Fruit fly (Drosophila melanogaster) whole organism, embryonic: ENCODE data around the gene CG13721.

Experiments used
- B-H1 ChIP-seq: fragments of 200-800 bp; sonication (Bioruptor generic); IDR thresholded peaks from 3 replicates; pipeline ENCODE4 v1.3.6; 2022; ENCODE audit warnings: missing biosample characterization, missing genetic modification characterization
- CG10462 ChIP-seq: fragments of 200-800 bp; sonication (Bioruptor generic); optimal IDR thresholded peaks from 2 replicates; lab custom pipeline; 2016; ENCODE audit warnings: missing biosample characterization, missing genetic modification characterization
- CG11247 ChIP-seq: fragments of 200-800 bp; sonication (Bioruptor generic); IDR thresholded peaks from 2 replicates; pipeline ENCODE4 v1.3.6; 2022; ENCODE audit warnings: missing biosample characterization, missing genetic modification characterization
- CG1233 ChIP-seq: fragments of 200-800 bp; sonication (Bioruptor generic); optimal IDR thresholded peaks from 4 replicates; lab custom pipeline; 2018; ENCODE audit warnings: missing biosample characterization, mild to moderate bottlenecking, missing genetic modification characterization
- CG12391 ChIP-seq: fragments of 200-800 bp; sonication (Bioruptor generic); optimal IDR thresholded peaks from 3 replicates; lab custom pipeline; 2018; ENCODE audit warnings: missing biosample characterization, mild to moderate bottlenecking, missing genetic modification characterization, moderate library complexity
- CG13894 ChIP-seq: fragments of 200-800 bp; sonication (Bioruptor generic); optimal IDR thresholded peaks from 3 replicates; lab custom pipeline; 2018; ENCODE audit warnings: missing biosample characterization, mild to moderate bottlenecking, missing genetic modification characterization, moderate library complexity
- CG14860 ChIP-seq: fragments of 200-800 bp; sonication (Bioruptor generic); IDR thresholded peaks from 3 replicates; pipeline ENCODE4 v1.3.6; 2022; ENCODE audit warnings: missing biosample characterization, missing genetic modification characterization; ENCODE audit not compliant: partially characterized antibody
- CG1603 ChIP-seq: fragments of 200-800 bp; sonication (Bioruptor generic); optimal IDR thresholded peaks from 2 replicates; lab custom pipeline; 2019; ENCODE audit warnings: missing biosample characterization, mild to moderate bottlenecking, missing genetic modification characterization, moderate library complexity
- CG17912 ChIP-seq: fragments of 200-800 bp; sonication (Bioruptor generic); optimal IDR thresholded peaks from 2 replicates; lab custom pipeline; 2018; ENCODE audit warnings: missing biosample characterization, mild to moderate bottlenecking, missing genetic modification characterization
- CG18764 ChIP-seq: fragments of 200-800 bp; sonication (Bioruptor generic); optimal IDR thresholded peaks from 3 replicates; lab custom pipeline; 2016; ENCODE audit warnings: missing biosample characterization, missing genetic modification characterization
- CG2116 ChIP-seq: fragments of 200-800 bp; sonication (Bioruptor generic); optimal IDR thresholded peaks from 3 replicates; lab custom pipeline; 2018; ENCODE audit warnings: missing biosample characterization, mild to moderate bottlenecking, missing genetic modification characterization
- CG30020 ChIP-seq: fragments of 200-800 bp; optimal IDR thresholded peaks from 2 replicates; lab custom pipeline; 2019; ENCODE audit warnings: missing biosample characterization, mild to moderate bottlenecking, missing genetic modification characterization, moderate library complexity
- CG3065 ChIP-seq: fragments of 200-800 bp; sonication (Bioruptor generic); optimal IDR thresholded peaks from 2 replicates; lab custom pipeline; 2016; ENCODE audit warnings: missing biosample characterization, missing genetic modification characterization
- CG31388 ChIP-seq: fragments of 200-800 bp; sonication (Bioruptor generic); optimal IDR thresholded peaks from 2 replicates; lab custom pipeline; 2016; ENCODE audit warnings: missing biosample characterization, missing genetic modification characterization
- CG31441 ChIP-seq: fragments of 200-800 bp; sonication (Bioruptor generic); IDR thresholded peaks from 2 replicates; pipeline ENCODE4 v1.3.6; 2022; ENCODE audit warnings: missing biosample characterization, missing genetic modification characterization
- CG3838 ChIP-seq: fragments of 200-800 bp; sonication (Bioruptor generic); optimal IDR thresholded peaks from 3 replicates; lab custom pipeline; 2016; ENCODE audit warnings: missing biosample characterization, missing genetic modification characterization
- CG5245 ChIP-seq: fragments of 200-800 bp; sonication (Bioruptor generic); optimal IDR thresholded peaks from 3 replicates; lab custom pipeline; 2016; ENCODE audit warnings: missing biosample characterization, missing genetic modification characterization
- CG6813 ChIP-seq: fragments of 200-800 bp; sonication (Bioruptor generic); optimal IDR thresholded peaks from 2 replicates; lab custom pipeline; 2017; ENCODE audit warnings: missing biosample characterization, missing genetic modification characterization, mild to moderate bottlenecking, moderate library complexity, missing genetic modification reagents
- CG7987 ChIP-seq: fragments of 200-800 bp; sonication (Bioruptor generic); optimal IDR thresholded peaks from 2 replicates; lab custom pipeline; 2018; ENCODE audit warnings: missing biosample characterization, mild to moderate bottlenecking, missing genetic modification characterization, moderate library complexity
- CoRest ChIP-seq: fragments of 200-800 bp; sonication (Bioruptor generic); optimal IDR thresholded peaks from 3 replicates; lab custom pipeline; 2018; ENCODE audit warnings: missing biosample characterization, mild to moderate bottlenecking, missing genetic modification characterization, moderate library complexity
- CrebB ChIP-seq: fragments of 200-800 bp; sonication (Bioruptor generic); optimal IDR thresholded peaks from 3 replicates; lab custom pipeline; 2018; ENCODE audit warnings: missing biosample characterization, mild to moderate bottlenecking, missing genetic modification characterization
- Gsc ChIP-seq: fragments of 200-800 bp; sonication (Bioruptor generic); IDR thresholded peaks from 2 replicates; pipeline ENCODE4 v1.3.6; 2022; ENCODE audit warnings: missing biosample characterization, missing genetic modification characterization
- Hr51 ChIP-seq, 2 experiments: fragments of 200-800 bp; sonication (Bioruptor generic); optimal IDR thresholded peaks; 2 replicates in 1 of 2; 3 replicates in 1 of 2; lab custom pipeline; 2016 to 2018; ENCODE audit warnings: missing biosample characterization in 2 of 2, missing genetic modification characterization in 2 of 2, mild to moderate bottlenecking in 1 of 2, moderate library complexity in 1 of 2
- Hr78 ChIP-seq, 2 experiments: fragments of 200-800 bp in 1 of 2; fragments of >200 bp in 1 of 2; sonication (Bioruptor generic) in 1 of 2; optimal IDR thresholded peaks; 2 replicates each; lab custom pipeline; 2017 to 2019; ENCODE audit warnings: missing biosample characterization in 2 of 2, missing genetic modification characterization in 2 of 2, mild to moderate bottlenecking in 1 of 2, moderate library complexity in 1 of 2
- Med ChIP-seq: fragments of 200-800 bp; sonication (Bioruptor generic); peaks from one replicate; lab custom pipeline; 2016; ENCODE audit warnings: missing biosample characterization, missing genetic modification characterization, mild to moderate bottlenecking, inconsistent platforms, moderate library complexity
- Nf-YC ChIP-seq: fragments of 200-800 bp; optimal IDR thresholded peaks from 3 replicates; lab custom pipeline; 2019; ENCODE audit warnings: missing biosample characterization, mild to moderate bottlenecking, missing genetic modification characterization, moderate library complexity
- Oli ChIP-seq: fragments of 200-800 bp; sonication (Bioruptor generic); optimal IDR thresholded peaks from 2 replicates; lab custom pipeline; 2018; ENCODE audit warnings: missing biosample characterization, mild to moderate bottlenecking, missing genetic modification characterization, moderate library complexity
- Pdp1 ChIP-seq, 2 experiments: fragments of 200-800 bp; sonication (Bioruptor generic); optimal IDR thresholded peaks; 3 replicates each; lab custom pipeline; 2016; ENCODE audit warnings: missing biosample characterization in 2 of 2, missing genetic modification characterization in 2 of 2, mild to moderate bottlenecking in 1 of 2, moderate library complexity in 1 of 2
- Ptx1 ChIP-seq: fragments of 200-800 bp; sonication (Bioruptor generic); IDR thresholded peaks from 2 replicates; pipeline ENCODE4 v1.3.6; 2022; ENCODE audit warnings: missing biosample characterization, missing genetic modification characterization
- Rfx ChIP-seq: fragments of 200-800 bp; sonication (Bioruptor generic); IDR thresholded peaks from 2 replicates; pipeline ENCODE4 v1.3.6; 2022; ENCODE audit warnings: missing biosample characterization, missing genetic modification characterization
- Rx ChIP-seq: fragments of 200-800 bp; sonication (Bioruptor generic); IDR thresholded peaks from 2 replicates; pipeline ENCODE4 v1.3.6; 2022; ENCODE audit warnings: missing biosample characterization, missing genetic modification characterization
- br ChIP-seq: fragments of >200 bp; optimal IDR thresholded peaks from 2 replicates; lab custom pipeline; 2017
- cato ChIP-seq: fragments of 200-800 bp; sonication (Bioruptor generic); optimal IDR thresholded peaks from 2 replicates; lab custom pipeline; 2016; ENCODE audit warnings: missing biosample characterization, missing genetic modification characterization, borderline replicate concordance
- dmrt11E ChIP-seq: fragments of 200-800 bp; sonication (Bioruptor generic); optimal IDR thresholded peaks from 3 replicates; lab custom pipeline; 2018; ENCODE audit warnings: missing biosample characterization, mild to moderate bottlenecking, missing genetic modification characterization, moderate library complexity
- dmrt99B ChIP-seq: fragments of 200-800 bp; sonication (Bioruptor generic); optimal IDR thresholded peaks from 2 replicates; lab custom pipeline; 2018; ENCODE audit warnings: missing biosample characterization, mild to moderate bottlenecking, missing genetic modification characterization, moderate library complexity
- gcm2 ChIP-seq: fragments of 200-800 bp; sonication (Bioruptor generic); optimal IDR thresholded peaks from 2 replicates; lab custom pipeline; 2016; ENCODE audit warnings: missing biosample characterization, missing genetic modification characterization
- gfzf ChIP-seq: fragments of 200-800 bp; sonication (Bioruptor generic); optimal IDR thresholded peaks from 2 replicates; lab custom pipeline; 2016; ENCODE audit warnings: missing biosample characterization, mild to moderate bottlenecking, missing genetic modification characterization, moderate library complexity
- lab ChIP-seq: fragments of 200-800 bp; sonication (Bioruptor generic); optimal IDR thresholded peaks from 3 replicates; lab custom pipeline; 2017; ENCODE audit warnings: missing biosample characterization, missing genetic modification characterization, mild to moderate bottlenecking, moderate library complexity, missing genetic modification reagents
- lbe ChIP-seq: fragments of 200-800 bp; sonication (Bioruptor generic); optimal IDR thresholded peaks from 2 replicates; lab custom pipeline; 2016; ENCODE audit warnings: missing biosample characterization, mild to moderate bottlenecking, missing genetic modification characterization
- lola ChIP-seq, 3 experiments: fragments of >200 bp in 2 of 3; fragments of 200-800 bp in 1 of 3; sonication (Bioruptor generic) in 1 of 3; optimal IDR thresholded peaks; 2 replicates each; lab custom pipeline; 2017 to 2019; ENCODE audit warnings: missing biosample characterization in 3 of 3, missing genetic modification characterization in 3 of 3, mild to moderate bottlenecking in 1 of 3, moderate library complexity in 1 of 3
- lov ChIP-seq, 2 experiments: fragments of 200-800 bp in 1 of 2; fragments of >200 bp in 1 of 2; sonication (Bioruptor generic) in 1 of 2; IDR thresholded peaks in 1 of 2; optimal IDR thresholded peaks in 1 of 2; 2 replicates in 1 of 2; 3 replicates in 1 of 2; pipeline versions ENCODE4 v1.3.6 to Lab custom; 2017 to 2022; ENCODE audit warnings: missing biosample characterization in 1 of 2, missing genetic modification characterization in 1 of 2
- phol ChIP-seq: fragments of 200-800 bp; sonication (Bioruptor generic); optimal IDR thresholded peaks from 3 replicates; lab custom pipeline; 2018; ENCODE audit warnings: missing biosample characterization, mild to moderate bottlenecking, missing genetic modification characterization, moderate library complexity
- prd ChIP-seq, 3 experiments: fragments of >200 bp in 2 of 3; fragments of 200-800 bp in 1 of 3; sonication (Bioruptor generic) in 1 of 3; optimal IDR thresholded peaks in 2 of 3; IDR thresholded peaks in 1 of 3; 2 replicates in 2 of 3; 3 replicates in 1 of 3; pipeline versions ENCODE4 v1.3.6 to Lab custom; 2017 to 2022; ENCODE audit warnings: missing biosample characterization in 1 of 3, missing genetic modification characterization in 1 of 3
- sens ChIP-seq: fragments of 200-800 bp; sonication (Bioruptor generic); peaks from one replicate; lab custom pipeline; 2016; ENCODE audit warnings: missing biosample characterization, missing genetic modification characterization
- stwl ChIP-seq: fragments of 200-800 bp; sonication (Bioruptor generic); optimal IDR thresholded peaks from 3 replicates; lab custom pipeline; 2018; ENCODE audit warnings: missing biosample characterization, mild to moderate bottlenecking, missing genetic modification characterization, moderate library complexity
- tap ChIP-seq: fragments of 200-800 bp; optimal IDR thresholded peaks from 3 replicates; lab custom pipeline; 2019; ENCODE audit warnings: missing biosample characterization, mild to moderate bottlenecking, missing genetic modification characterization, moderate library complexity
- twi ChIP-seq: fragments of 200-800 bp; optimal IDR thresholded peaks from 2 replicates; lab custom pipeline; 2019; ENCODE audit warnings: missing biosample characterization, mild to moderate bottlenecking, missing genetic modification characterization, moderate library complexity
- yki ChIP-seq: fragments of >200 bp; optimal IDR thresholded peaks from 3 replicates; lab custom pipeline; 2018

Gene CG13721

dm6 chr3L:4546650-4547049 is 49.1 kb upstream of the CG13721 start (continued):
- no peak for TF ChIP-seq CG17912
- TF ChIP-seq CG31441 (GFP tag; lab: Robert Waterston, UW): peak; percentile 76
- no peak for TF ChIP-seq Nf-YC (tag; lab: Kevin White, UChicago)
- no peak for TF ChIP-seq yki
- TF ChIP-seq br (lab: Kevin White, UChicago): no peak
- TF ChIP-seq lov (optimal IDR thresholded peaks at IDR 0.05; lab: Kevin White, UChicago): no peak
- TF ChIP-seq lov (GFP tag; IDR thresholded peaks at IDR 0.05; lab: Robert Waterston, UW): peak; percentile 71; the same call in 1 of the 3 replicates
- TF ChIP-seq CG14860 (GFP tag; lab: Robert Waterston, UW): no peak
- no peak for TF ChIP-seq CG13894
- TF ChIP-seq CG30020 (tag; lab: Kevin White, UChicago): peak; percentile 2
- TF ChIP-seq gfzf (GFP tag; lab: Kevin White, UChicago): no peak
- TF ChIP-seq prd (optimal IDR thresholded peaks at IDR 0.05; lab: Kevin White, UChicago): no peak
- peak; percentile 89 for TF ChIP-seq prd (GFP tag; IDR thresholded peaks at IDR 0.05; lab: Robert Waterston, UW)
- TF ChIP-seq stwl (tag; lab: Kevin White, UChicago): peak; percentile 42
- peak; percentile 81 for TF ChIP-seq phol (tag; lab: Kevin White, UChicago)
- no peak; the same call in 1 of the 2 replicates for TF ChIP-seq CG11247
- peak; percentile 28 for TF ChIP-seq CG2116
- TF ChIP-seq CrebB (tag; lab: Kevin White, UChicago): no peak
- TF ChIP-seq Oli (tag; lab: Kevin White, UChicago): peak; percentile 53
- peak; percentile 53 for TF ChIP-seq CG5245 (GFP tag; lab: Kevin White, UChicago)
- no peak for TF ChIP-seq CG31388
- TF ChIP-seq CG7987 (GFP tag; lab: Kevin White, UChicago): peak; percentile 2
- TF ChIP-seq twi (tag; lab: Kevin White, UChicago): peak; percentile 100
- TF ChIP-seq lab (GFP tag; lab: Kevin White, UChicago): peak; percentile 45
- peak; percentile 60 for TF ChIP-seq CG1233 (GFP tag; lab: Kevin White, UChicago)
- peak; percentile 3 for TF ChIP-seq CG3838 (GFP tag; lab: Kevin White, UChicago)
- peak; percentile 92 for TF ChIP-seq sens (GFP tag; lab: Kevin White, UChicago)
- peak; percentile 74 for TF ChIP-seq Med
- peak; percentile 37; the same call in 1 of the 2 replicates for TF ChIP-seq Rx
- no peak for TF ChIP-seq gcm2 (GFP tag; lab: Kevin White, UChicago)
- TF ChIP-seq dmrt11E (tag; lab: Kevin White, UChicago): peak; percentile 94
- peak in 1 of 2 experiments; percentile 25 for TF ChIP-seq Hr78 (GFP tag; optimal IDR thresholded peaks at IDR 0.05; lab: Kevin White, UChicago)
- TF ChIP-seq Gsc (GFP tag; lab: Robert Waterston, UW): 0 out of 2 replicates have a peak, but pooled peaks have one; percentile 18
- TF ChIP-seq CG18764 (GFP tag; lab: Kevin White, UChicago): peak; percentile 38
- peak; percentile 21 for TF ChIP-seq CG10462 (GFP tag; lab: Kevin White, UChicago)
- TF ChIP-seq Hr51 (GFP tag; optimal IDR thresholded peaks at IDR 0.05; lab: Kevin White, UChicago): peak in 1 of 2 experiments; percentile 49
- peak; percentile 70; the same call in 1 of the 2 replicates for TF ChIP-seq Ptx1 (GFP tag; lab: Robert Waterston, UW)
- peak; percentile 69 for TF ChIP-seq CoRest (tag; lab: Kevin White, UChicago)
- peak; percentile 64 for TF ChIP-seq dmrt99B (tag; lab: Kevin White, UChicago)
- TF ChIP-seq lbe (GFP tag; lab: Kevin White, UChicago): peak; percentile 30
- peak; percentile 35 for TF ChIP-seq cato (GFP tag; lab: Kevin White, UChicago)
- TF ChIP-seq B-H1 (GFP tag; lab: Robert Waterston, UW): 0 out of 3 replicates have a peak, but pooled peaks have one; percentile 17
- TF ChIP-seq CG12391: peak; percentile 84
- TF ChIP-seq CG1603 (tag; lab: Kevin White, UChicago): peak; percentile 70
- TF ChIP-seq lola (GFP tag; optimal IDR thresholded peaks at IDR 0.05; lab: Kevin White, UChicago): peak in 1 of 3 experiments; percentile 86
- peak; percentile 46 for TF ChIP-seq CG6813 (GFP tag; lab: Kevin White, UChicago)
- peak in 1 of 2 experiments; percentile 14 for TF ChIP-seq Pdp1 (GFP tag; optimal IDR thresholded peaks at IDR 0.05; lab: Kevin White, UChicago)
- TF ChIP-seq CG3065 (GFP tag; lab: Kevin White, UChicago): peak; percentile 50
- TF ChIP-seq tap: peak; percentile 75
- no peak for TF ChIP-seq Rfx (GFP tag; lab: Robert Waterston, UW)
